Fruit fly (Drosophila melanogaster) whole organism, embryonic: ENCODE measurements around the gene Nsun5.

ENCODE experiments used
- Atf6 ChIP-seq: fragments of 200-800 bp; sonication (Bioruptor generic); IDR thresholded peaks from 2 replicates; pipeline ENCODE4 v1.3.6; 2022; ENCODE audit warnings: missing biosample characterization, missing genetic modification characterization
- Awh ChIP-seq: fragments of 200-800 bp; sonication (Bioruptor generic); IDR thresholded peaks from 2 replicates; pipeline ENCODE4, ENCODE4 v1.3.6; 2022; ENCODE audit warnings: missing biosample characterization, missing genetic modification characterization
- B-H2 ChIP-seq: fragments of 200-800 bp; sonication (Bioruptor generic); optimal IDR thresholded peaks from 2 replicates; lab custom pipeline; 2018; ENCODE audit warnings: missing biosample characterization, mild to moderate bottlenecking, missing genetic modification characterization
- Blimp-1 ChIP-seq: fragments of 200-800 bp; sonication (Bioruptor generic); optimal IDR thresholded peaks from 3 replicates; lab custom pipeline; 2018; ENCODE audit warnings: missing biosample characterization, missing genetic modification characterization, mild to moderate bottlenecking, moderate library complexity, missing genetic modification reagents
- CG10147 ChIP-seq: fragments of 200-800 bp; sonication (Bioruptor generic); optimal IDR thresholded peaks from 2 replicates; lab custom pipeline; 2019; ENCODE audit warnings: missing biosample characterization, mild to moderate bottlenecking, missing genetic modification characterization, moderate library complexity
- CG11247 ChIP-seq: fragments of 200-800 bp; sonication (Bioruptor generic); IDR thresholded peaks from 2 replicates; pipeline ENCODE4 v1.3.6; 2022; ENCODE audit warnings: missing biosample characterization, missing genetic modification characterization
- CG11695 ChIP-seq: fragments of 200-800 bp; sonication (Bioruptor generic); IDR thresholded peaks from 3 replicates; pipeline ENCODE4 v1.3.6; 2022; ENCODE audit warnings: missing biosample characterization, missing genetic modification characterization
- CG11723 ChIP-seq: fragments of 200-800 bp; sonication (Bioruptor generic); optimal IDR thresholded peaks from 2 replicates; lab custom pipeline; 2017; ENCODE audit warnings: missing biosample characterization, mild to moderate bottlenecking, missing genetic modification characterization
- CG12071 ChIP-seq: fragments of 200-800 bp; sonication (Bioruptor generic); optimal IDR thresholded peaks from 3 replicates; lab custom pipeline; 2018; ENCODE audit warnings: missing biosample characterization, mild to moderate bottlenecking, missing genetic modification characterization
- CG12769 ChIP-seq: fragments of 200-800 bp; sonication (Bioruptor generic); optimal IDR thresholded peaks from 2 replicates; lab custom pipeline; 2019; ENCODE audit warnings: missing biosample characterization, mild to moderate bottlenecking, missing genetic modification characterization, moderate library complexity
- CG13775 ChIP-seq: fragments of 200-800 bp; sonication (Bioruptor generic); optimal IDR thresholded peaks from 3 replicates; lab custom pipeline; 2017; ENCODE audit warnings: missing biosample characterization, mild to moderate bottlenecking, missing genetic modification characterization
- CG15514 ChIP-seq: fragments of 200-800 bp; sonication (Bioruptor generic); optimal IDR thresholded peaks from 3 replicates; lab custom pipeline; 2017; ENCODE audit warnings: missing biosample characterization, missing genetic modification characterization, mild to moderate bottlenecking, moderate library complexity, missing genetic modification reagents
- CG1647 ChIP-seq: fragments of 200-800 bp; sonication (Bioruptor generic); optimal IDR thresholded peaks from 3 replicates; lab custom pipeline; 2016; ENCODE audit warnings: missing biosample characterization, missing genetic modification characterization
- CG16815 ChIP-seq: fragments of 200-800 bp; sonication (Bioruptor generic); optimal IDR thresholded peaks from 3 replicates; lab custom pipeline; 2017; ENCODE audit warnings: missing biosample characterization, mild to moderate bottlenecking, missing genetic modification characterization
- CG17361 ChIP-seq: fragments of 200-800 bp; sonication (Bioruptor generic); IDR thresholded peaks from 3 replicates; pipeline ENCODE4 v1.3.6; 2022; ENCODE audit warnings: missing biosample characterization, missing genetic modification characterization
- CG1792 ChIP-seq: fragments of 200-800 bp; sonication (Bioruptor generic); optimal IDR thresholded peaks from 2 replicates; lab custom pipeline; 2016; ENCODE audit warnings: missing biosample characterization, missing genetic modification characterization
- CG30431 ChIP-seq: fragments of 200-800 bp; sonication (Bioruptor generic); optimal IDR thresholded peaks from 2 replicates; lab custom pipeline; 2017; ENCODE audit warnings: missing biosample characterization, missing genetic modification characterization
- CG4282 ChIP-seq: fragments of 200-800 bp; sonication (Bioruptor generic); optimal IDR thresholded peaks from 2 replicates; lab custom pipeline; 2016; ENCODE audit warnings: missing biosample characterization, missing genetic modification characterization
- CG43689 ChIP-seq: fragments of 200-800 bp; sonication (Bioruptor generic); IDR thresholded peaks from 2 replicates; pipeline ENCODE4 v1.3.6; 2022; ENCODE audit warnings: missing biosample characterization, missing genetic modification characterization
- CG5245 ChIP-seq: fragments of 200-800 bp; sonication (Bioruptor generic); optimal IDR thresholded peaks from 3 replicates; lab custom pipeline; 2016; ENCODE audit warnings: missing biosample characterization, missing genetic modification characterization
- CG9797 ChIP-seq: fragments of 200-800 bp; sonication (Bioruptor generic); optimal IDR thresholded peaks from 3 replicates; lab custom pipeline; 2018; ENCODE audit warnings: missing biosample characterization, mild to moderate bottlenecking, missing genetic modification characterization
- CTCF ChIP-seq: fragments of 200-800 bp; sonication (Bioruptor generic); optimal IDR thresholded peaks from 2 replicates; lab custom pipeline; 2017; ENCODE audit warnings: missing biosample characterization, mild to moderate bottlenecking, missing genetic modification characterization, moderate library complexity
- D ChIP-seq, 2 experiments: fragments of 200-800 bp in 1 of 2; fragments of >200 bp in 1 of 2; sonication (Bioruptor generic) in 1 of 2; optimal IDR thresholded peaks; 2 replicates in 1 of 2; 3 replicates in 1 of 2; lab custom pipeline; 2017; ENCODE audit warnings: mild to moderate bottlenecking in 1 of 2, missing biosample characterization in 1 of 2, missing genetic modification characterization in 1 of 2, missing genetic modification reagents in 1 of 2
- Dip2 ChIP-seq: fragments of 200-800 bp; sonication (Bioruptor generic); IDR thresholded peaks from 2 replicates; pipeline ENCODE4 v1.3.6; 2022; ENCODE audit warnings: missing biosample characterization, missing genetic modification characterization
- Dll ChIP-seq: fragments of 200-800 bp; sonication (Bioruptor generic); IDR thresholded peaks from 4 replicates; pipeline ENCODE4 v1.3.6; 2022; ENCODE audit warnings: missing biosample characterization, missing genetic modification characterization; ENCODE audit not compliant: partially characterized antibody
- H2.0 ChIP-seq: fragments of 200-800 bp; sonication (Bioruptor generic); IDR thresholded peaks from 2 replicates; pipeline ENCODE4 v1.3.6; 2022; ENCODE audit warnings: missing biosample characterization, missing genetic modification characterization
- Kr ChIP-seq: fragments of 200-800 bp; sonication (Bioruptor generic); optimal IDR thresholded peaks from 2 replicates; lab custom pipeline; 2017; ENCODE audit warnings: missing biosample characterization, mild to moderate bottlenecking, missing genetic modification characterization
- Lhr ChIP-seq: fragments of 200-800 bp; sonication (Bioruptor generic); optimal IDR thresholded peaks from 3 replicates; lab custom pipeline; 2017; ENCODE audit warnings: mild to moderate bottlenecking, missing biosample characterization, missing genetic modification reagents, missing genetic modification characterization
- Max ChIP-seq: fragments of 200-800 bp; sonication (Bioruptor generic); optimal IDR thresholded peaks from 2 replicates; lab custom pipeline; 2016; ENCODE audit warnings: missing biosample characterization, mild to moderate bottlenecking, missing genetic modification characterization
- NK7.1 ChIP-seq: fragments of 200-800 bp; sonication (Bioruptor generic); optimal IDR thresholded peaks from 3 replicates; lab custom pipeline; 2016; ENCODE audit warnings: missing biosample characterization, missing genetic modification characterization
- NfI ChIP-seq: fragments of 200-800 bp; sonication (Bioruptor generic); optimal IDR thresholded peaks from 3 replicates; lab custom pipeline; 2018; ENCODE audit warnings: missing biosample characterization, mild to moderate bottlenecking, missing genetic modification characterization, moderate library complexity
- Sin3A ChIP-seq: fragments of >200 bp; optimal IDR thresholded peaks from 2 replicates; lab custom pipeline; 2018
- Six4 ChIP-seq: fragments of 200-800 bp; sonication (Bioruptor generic); optimal IDR thresholded peaks from 2 replicates; lab custom pipeline; 2016; ENCODE audit warnings: missing biosample characterization, missing genetic modification characterization
- ap ChIP-seq: fragments of 200-800 bp; sonication (Bioruptor generic); IDR thresholded peaks from 2 replicates; pipeline ENCODE4 v1.3.6; 2022; ENCODE audit warnings: missing biosample characterization, missing genetic modification characterization
- cas ChIP-seq: fragments of 200-800 bp; sonication (Bioruptor generic); IDR thresholded peaks from 2 replicates; pipeline ENCODE4 v1.3.6; 2022; ENCODE audit warnings: missing biosample characterization, missing genetic modification characterization
- cato ChIP-seq: fragments of 200-800 bp; sonication (Bioruptor generic); optimal IDR thresholded peaks from 2 replicates; lab custom pipeline; 2016; ENCODE audit warnings: missing biosample characterization, missing genetic modification characterization, borderline replicate concordance
- dysf ChIP-seq: fragments of 200-800 bp; sonication (Bioruptor generic); IDR thresholded peaks from 3 replicates; pipeline ENCODE4 v1.3.6; 2022; ENCODE audit warnings: missing biosample characterization, missing genetic modification characterization
- fd96Cb ChIP-seq: fragments of 200-800 bp; sonication (Bioruptor generic); optimal IDR thresholded peaks from 2 replicates; lab custom pipeline; 2018; ENCODE audit warnings: missing biosample characterization, mild to moderate bottlenecking, missing genetic modification characterization, moderate library complexity
- fru ChIP-seq: fragments of >200 bp; optimal IDR thresholded peaks from 2 replicates; lab custom pipeline; 2017
- hb ChIP-seq: fragments of 200-800 bp; sonication (Bioruptor generic); IDR thresholded peaks from 3 replicates; pipeline ENCODE4 v1.3.6; 2022; ENCODE audit warnings: missing biosample characterization, missing genetic modification characterization; ENCODE audit not compliant: partially characterized antibody
- lbe ChIP-seq: fragments of 200-800 bp; sonication (Bioruptor generic); optimal IDR thresholded peaks from 2 replicates; lab custom pipeline; 2016; ENCODE audit warnings: missing biosample characterization, mild to moderate bottlenecking, missing genetic modification characterization
- mld ChIP-seq: fragments of 200-800 bp; sonication (Bioruptor generic); IDR thresholded peaks from 3 replicates; pipeline ENCODE4 v1.3.6; 2022; ENCODE audit warnings: missing biosample characterization, missing genetic modification characterization; ENCODE audit not compliant: partially characterized antibody
- pzg ChIP-seq: fragments of 200-800 bp; sonication (Bioruptor generic); optimal IDR thresholded peaks from 3 replicates; lab custom pipeline; 2018; ENCODE audit warnings: missing biosample characterization, mild to moderate bottlenecking, missing genetic modification characterization, moderate library complexity
- sens-2 ChIP-seq: fragments of 200-800 bp; sonication (Bioruptor generic); IDR thresholded peaks from 2 replicates; pipeline ENCODE4 v1.3.6; 2022; ENCODE audit warnings: missing biosample characterization, missing genetic modification characterization
- slou ChIP-seq: fragments of 200-800 bp; sonication (Bioruptor generic); optimal IDR thresholded peaks from 3 replicates; lab custom pipeline; 2016; ENCODE audit warnings: missing biosample characterization, missing genetic modification characterization
- ssp ChIP-seq: fragments of 200-800 bp; sonication (Bioruptor generic); IDR thresholded peaks from 2 replicates; pipeline ENCODE4 v1.3.6; 2022; ENCODE audit warnings: missing biosample characterization, missing genetic modification characterization
- sug ChIP-seq: fragments of 200-800 bp; optimal IDR thresholded peaks from 2 replicates; lab custom pipeline; 2019; ENCODE audit warnings: missing biosample characterization, mild to moderate bottlenecking, missing genetic modification characterization, moderate library complexity
- tll ChIP-seq, 2 experiments: fragments of 200-800 bp in 1 of 2; fragments of >200 bp in 1 of 2; sonication (Bioruptor generic) in 1 of 2; optimal IDR thresholded peaks; 2 replicates each; lab custom pipeline; 2017 to 2019; ENCODE audit warnings: missing biosample characterization in 2 of 2, missing genetic modification characterization in 2 of 2, mild to moderate bottlenecking in 1 of 2, moderate library complexity in 1 of 2
- zfh1 ChIP-seq: fragments of 200-800 bp; sonication (Bioruptor generic); IDR thresholded peaks from 3 replicates; pipeline ENCODE4 v1.3.6; 2022; ENCODE audit warnings: missing biosample characterization, missing genetic modification characterization

Gene Nsun5

DNA sequence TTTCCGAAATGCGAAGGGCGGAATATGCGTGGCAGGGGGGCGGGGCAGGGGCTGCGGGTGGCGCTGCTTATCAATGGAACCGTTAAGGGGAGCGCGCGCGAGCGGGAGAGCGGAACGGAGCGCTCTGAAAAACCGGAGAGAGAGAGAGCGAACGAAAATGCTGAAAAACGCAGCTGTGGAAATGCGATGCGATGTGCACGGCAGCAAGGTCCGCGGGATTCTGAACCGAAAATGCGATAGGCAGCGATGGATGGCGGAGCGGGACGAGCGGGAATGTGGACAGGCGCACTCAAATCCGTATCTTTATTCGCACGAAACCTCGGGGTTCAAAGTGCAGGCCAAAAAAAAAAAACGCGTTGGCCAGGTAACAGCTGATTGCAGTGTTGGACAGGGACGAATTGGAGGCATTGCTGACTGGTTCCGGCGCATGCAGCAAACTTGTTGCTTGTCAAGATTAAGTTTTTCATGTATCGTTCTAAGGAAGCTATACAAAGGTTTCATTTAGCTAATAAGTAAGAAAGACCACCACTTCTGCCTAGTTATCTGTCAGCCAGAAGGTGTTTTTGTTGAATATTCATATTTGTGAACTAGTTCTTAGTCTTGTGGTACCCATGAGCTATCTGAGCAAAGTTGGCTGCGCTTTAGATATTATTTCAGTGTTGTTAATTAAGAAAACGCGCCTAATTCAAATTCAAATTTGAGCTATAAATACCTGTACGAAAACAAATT is 14.4 kb downstream of the Nsun5 start, which contains the start of gene Ppcs (continued):
- TF ChIP-seq Atf6 (GFP tag; lab: Robert Waterston, UW) (peak; percentile 8; the same call in 1 of the 2 replicates), pzg (peak; percentile 69), Blimp-1 (GFP tag; lab: Kevin White, UChicago) (peak; percentile 18), mld (0 out of 3 replicates have a peak, but pooled peaks have one; percentile 50), CG43689 (GFP tag; lab: Robert Waterston, UW) (no peak), CG1647 (GFP tag; lab: Kevin White, UChicago) (peak; percentile 23), CG13775 (GFP tag; lab: Kevin White, UChicago) (peak; percentile 69), CG30431 (GFP tag; lab: Kevin White, UChicago) (peak; percentile 22), CG11723 (no peak), CG12071 (GFP tag; lab: Kevin White, UChicago) (peak; percentile 19), CG4282 (GFP tag; lab: Kevin White, UChicago) (peak; percentile 24), slou (GFP tag; lab: Kevin White, UChicago) (peak; percentile 65), lbe (peak; percentile 42), cato (peak; percentile 39), NfI (GFP tag; lab: Kevin White, UChicago) (peak; percentile 73), CG5245 (GFP tag; lab: Kevin White, UChicago) (no peak), fd96Cb (tag; lab: Kevin White, UChicago) (peak; percentile 30), Dll (peak; percentile 61; the same call in 2 of the 4 replicates), Dip2 (no peak), Six4 (peak; percentile 42), dysf (GFP tag; lab: Robert Waterston, UW) (peak; percentile 22; the same call in 1 of the 3 replicates), ap (GFP tag; lab: Robert Waterston, UW) (no peak), Kr (GFP tag; lab: Kevin White, UChicago) (no peak), hb (GFP tag; lab: Robert Waterston, UW) (no peak), CG1792 (peak; percentile 34), D (optimal IDR thresholded peaks at IDR 0.05; lab: Kevin White, UChicago) (no peak), D (GFP tag; optimal IDR thresholded peaks at IDR 0.05; lab: Kevin White, UChicago) (peak; percentile 49), ssp (GFP tag; lab: Robert Waterston, UW) (0 out of 2 replicates have a peak, but pooled peaks have one; percentile 17), B-H2 (peak; percentile 70), tll (GFP tag; optimal IDR thresholded peaks at IDR 0.05; lab: Kevin White, UChicago) (no peak), CG12769 (tag; lab: Kevin White, UChicago) (peak; percentile 22), CG10147 (peak; percentile 52), CG17361 (GFP tag; lab: Robert Waterston, UW) (peak; percentile 81), H2.0 (GFP tag; lab: Robert Waterston, UW) (no peak), Lhr (peak; percentile 69), CG16815 (peak; percentile 34), zfh1 (0 out of 3 replicates have a peak, but pooled peaks have one; percentile 7), NK7.1 (GFP tag; lab: Kevin White, UChicago) (peak; percentile 50), Max (GFP tag; lab: Kevin White, UChicago) (peak; percentile 88), sug (peak; percentile 75), CTCF (GFP tag; lab: Kevin White, UChicago) (peak; percentile 41), CG11695 (GFP tag; lab: Robert Waterston, UW) (peak; percentile 6; the same call in 1 of the 3 replicates), fru (lab: Kevin White, UChicago) (no peak), CG11247 (0 out of 2 replicates have a peak, but pooled peaks have one; percentile 27), CG15514 (peak; percentile 100), Awh (GFP tag; lab: Robert Waterston, UW) (no peak), CG9797 (GFP tag; lab: Kevin White, UChicago) (peak; percentile 25), sens-2 (no peak), Sin3A (lab: Kevin White, UChicago) (peak; percentile 78), cas (GFP tag; lab: Robert Waterston, UW) (no peak)
